Worm (Caenorhabditis elegans) whole organism, L3 larva: ENCODE results near the gene nhr-107.

Experiments
- aly-2 ChIP-seq: fragments of 150-350 bp; optimal IDR thresholded peaks from 2 replicates; lab custom pipeline; 2014; ENCODE audit warnings: missing biosample characterization, missing genetic modification characterization
- nhr-11 ChIP-seq: fragments of 150-350 bp; optimal IDR thresholded peaks from 2 replicates; lab custom pipeline; 2014; ENCODE audit warnings: missing biosample characterization, missing genetic modification characterization
- nhr-12 ChIP-seq: fragments of 150-350 bp; optimal IDR thresholded peaks from 2 replicates; lab custom pipeline; 2014; ENCODE audit warnings: missing biosample characterization, missing genetic modification characterization
- pqm-1 ChIP-seq: fragments of 150-350 bp; optimal IDR thresholded peaks from 2 replicates; lab custom pipeline; 2017; ENCODE audit warnings: missing biosample characterization, missing genetic modification characterization, inconsistent platforms
- snpc-4 ChIP-seq: fragments of 150-350 bp; optimal IDR thresholded peaks from 2 replicates; lab custom pipeline; 2014; ENCODE audit warnings: missing biosample characterization, missing genetic modification characterization

DNA sequence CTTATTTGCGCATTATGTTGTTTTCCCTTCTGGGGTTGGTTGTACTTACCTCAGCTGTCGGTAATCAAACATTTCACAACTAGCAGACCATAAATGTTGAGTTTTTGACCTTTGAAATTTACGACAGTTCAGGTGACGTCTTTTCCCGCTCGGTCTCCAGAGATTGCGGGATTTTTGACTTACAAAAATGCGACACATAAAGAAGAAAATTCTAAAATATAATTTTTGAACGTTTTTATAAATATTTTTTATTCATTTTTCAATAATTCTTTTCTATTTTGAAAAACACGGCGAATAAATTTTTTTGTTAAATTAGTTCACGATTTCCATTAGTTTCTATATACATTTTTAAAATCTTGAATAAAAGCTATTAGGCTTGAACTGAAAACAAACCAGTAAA is 14.1 kb downstream of the nhr-107 start, which contains the start of gene nhr-161:
- TF ChIP-seq nhr-11 (tag; lab: Kevin White, UChicago) (no peak), snpc-4 (tag; lab: Kevin White, UChicago) (no peak), nhr-12 (tag; lab: Kevin White, UChicago) (no peak), aly-2 (tag; lab: Kevin White, UChicago) (no peak), pqm-1 (no peak)
